Worm (Caenorhabditis elegans): ENCODE results near the gene tsp-18.

DNA sequence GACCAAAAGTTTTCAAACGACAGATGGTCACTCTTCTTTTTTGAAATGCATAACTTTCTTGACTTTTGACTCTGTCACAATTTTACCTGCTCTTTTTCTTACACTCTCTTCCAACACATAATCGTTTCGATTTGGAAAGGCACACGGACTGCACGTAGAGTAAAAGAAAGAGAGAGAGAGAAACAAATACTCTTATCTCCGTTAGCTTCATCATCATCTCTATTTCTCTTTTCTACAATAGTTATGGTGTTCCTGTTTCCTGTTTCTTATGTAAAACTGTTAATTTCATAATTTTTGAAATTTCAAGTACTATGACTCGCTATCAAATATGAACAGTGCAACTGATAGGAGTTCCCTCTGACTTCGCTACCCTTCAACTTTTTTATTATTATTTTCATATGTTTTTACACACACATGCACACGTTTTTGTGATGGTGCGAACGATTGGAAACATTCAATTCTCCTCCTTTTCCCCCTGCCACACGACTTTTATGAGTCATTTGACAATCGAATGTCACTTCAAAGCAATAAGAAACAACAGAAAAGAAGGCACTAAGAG is 25.8 kb downstream of the tsp-18 start:
- no peak for TF ChIP-seq unc-130 (GFP tag; optimal IDR thresholded peaks at IDR 0.05)
- TF ChIP-seq efl-1 (GFP tag; optimal IDR thresholded peaks at IDR 0.05): no peak
- no peak for TF ChIP-seq Y53F4B.3 (GFP tag; IDR thresholded peaks at IDR 0.05)
- TF ChIP-seq ztf-28 (GFP tag; IDR thresholded peaks at IDR 0.05): no peak
- no peak for TF ChIP-seq zim-3 (tag; optimal IDR thresholded peaks at IDR 0.05)
- no peak for TF ChIP-seq ceh-40 (GFP tag; IDR thresholded peaks at IDR 0.05)
- peak; percentile 54 for TF ChIP-seq ets-4 (GFP tag; optimal IDR thresholded peaks at IDR 0.05)
- TF ChIP-seq somi-1 (GFP tag; optimal IDR thresholded peaks at IDR 0.05): no peak
- TF ChIP-seq hsf-1 (GFP tag; IDR thresholded peaks at IDR 0.05): no peak

Measured in whole organism, young adult.